Worm (Caenorhabditis elegans): ENCODE results near the gene clc-19.

Gene clc-19

DNA sequence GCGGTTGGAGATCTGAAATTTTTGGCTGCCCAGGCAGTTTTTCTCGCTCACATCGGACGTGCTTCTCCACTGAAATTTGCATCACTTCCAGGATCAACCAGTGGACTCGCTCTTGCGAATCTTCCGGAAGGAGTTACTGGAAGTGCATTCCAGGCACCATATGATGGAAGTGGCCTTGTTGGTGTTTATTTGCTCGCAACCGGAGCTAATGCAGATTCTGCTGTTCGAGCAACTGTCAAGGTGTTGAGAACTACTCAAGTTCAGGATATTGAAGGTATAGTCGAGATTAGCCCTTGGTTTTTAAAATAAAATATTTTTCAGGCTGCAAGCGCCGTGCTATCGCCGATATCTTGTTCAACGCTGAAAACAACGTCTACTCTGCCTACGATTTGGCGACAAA is 7.5 kb upstream of the clc-19 start:
- TF ChIP-seq efl-1 (optimal IDR thresholded peaks at IDR 0.05) (no peak), efl-1 (GFP tag; optimal IDR thresholded peaks at IDR 0.05 in 1 of 2) (peak in 1 of 2 experiments; percentile 57), ceh-82 (tag; optimal IDR thresholded peaks at IDR 0.05) (no peak)

DNA sequence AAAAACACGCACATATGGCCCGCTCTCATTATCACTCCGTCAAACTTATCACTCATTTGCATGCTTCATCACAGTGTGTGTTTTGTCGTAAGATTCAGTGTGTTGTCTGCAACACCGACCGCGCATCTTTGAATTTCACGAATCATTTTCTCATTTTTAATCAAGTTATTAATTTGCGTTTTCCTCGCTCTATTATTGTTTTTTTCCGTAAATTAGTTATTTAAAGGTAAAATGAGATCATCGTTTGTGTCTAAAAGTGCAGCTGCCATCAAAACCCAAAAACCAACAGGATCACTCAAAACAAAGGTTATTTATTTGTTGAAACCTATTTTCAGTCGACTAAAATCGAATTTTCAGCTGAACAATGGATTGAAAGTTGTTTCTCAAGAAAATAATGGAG is 6.3 kb upstream of the clc-19 start, which contains the start of the genes T24C4.5 and ucr-2.3:
Gene T24C4.5, minus strand, starts transcription at position 101 of the 400 bp plus-strand sequence.
Gene ucr-2.3, plus strand, starts transcription at position 227 of the 400 bp plus-strand sequence.
- no peak for TF ChIP-seq aly-2 (tag; optimal IDR thresholded peaks at IDR 0.05)
- TF ChIP-seq nhr-77 (tag; optimal IDR thresholded peaks at IDR 0.05), result no peak
- TF ChIP-seq unc-130 (tag; optimal IDR thresholded peaks at IDR 0.05), result no peak

- no peak for TF ChIP-seq mdl-1 (tag; optimal IDR thresholded peaks at IDR 0.05)
- TF ChIP-seq zip-4 (GFP tag; optimal IDR thresholded peaks at IDR 0.05), result no peak
- no peak for TF ChIP-seq mep-1 (tag; optimal IDR thresholded peaks at IDR 0.05)
- TF ChIP-seq ceh-63 (GFP tag; optimal IDR thresholded peaks at IDR 0.05), result no peak
- TF ChIP-seq lin-13 (GFP tag; optimal IDR thresholded peaks at IDR 0.05), result no peak
- TF ChIP-seq nhr-28 (tag; optimal IDR thresholded peaks at IDR 0.05), result no peak
- no peak for TF ChIP-seq ztf-4 (tag; optimal IDR thresholded peaks at IDR 0.05)
- TF ChIP-seq C34B4.2 (tag; optimal IDR thresholded peaks at IDR 0.05), result no peak
- TF ChIP-seq pag-3 (tag; optimal IDR thresholded peaks at IDR 0.05; ENCODE audit: borderline replicate concordance, insufficient read depth), result no peak
- TF ChIP-seq C16A3.4 (tag; optimal IDR thresholded peaks at IDR 0.05), result no peak
- no peak for TF ChIP-seq snu-23 (GFP tag; optimal IDR thresholded peaks at IDR 0.05)
- TF ChIP-seq zag-1 (tag; optimal IDR thresholded peaks at IDR 0.05), result no peak
- TF ChIP-seq dpl-1 (GFP tag; optimal IDR thresholded peaks at IDR 0.05), result no peak
- TF ChIP-seq ztf-11 (tag; optimal IDR thresholded peaks at IDR 0.05), result no peak
- TF ChIP-seq fkh-8 (tag; optimal IDR thresholded peaks at IDR 0.05), result peak; percentile 23
- no peak for TF ChIP-seq egl-27 (tag; optimal IDR thresholded peaks at IDR 0.05)
- peak; percentile 28 for TF ChIP-seq sox-4 (tag; optimal IDR thresholded peaks at IDR 0.05)
- TF ChIP-seq unc-62 (GFP tag; optimal IDR thresholded peaks at IDR 0.05), result no peak
- no peak for TF ChIP-seq snpc-4 (tag; optimal IDR thresholded peaks at IDR 0.05)
- TF ChIP-seq sup-37 (GFP tag; optimal IDR thresholded peaks at IDR 0.05), result no peak
- TF ChIP-seq dsc-1 (tag; optimal IDR thresholded peaks at IDR 0.05), result peak; percentile 72
Observed at ce11 chrIII:872373-872772, 993 bp downstream of the clc-19 start, which contains the start of the genes T24C4.3 and clc-20. TSS of gene T24C4.3 (minus strand) at chrIII:872473. TSS of gene clc-20 (plus strand) at chrIII:872583.

- TF ChIP-seq lir-3 (tag; optimal IDR thresholded peaks at IDR 0.05; ENCODE audit: poor library complexity) (no peak), irx-1 (tag; optimal IDR thresholded peaks at IDR 0.05) (no peak), unc-30 (tag; optimal IDR thresholded peaks at IDR 0.05) (no peak), elt-2 (tag; optimal IDR thresholded peaks at IDR 0.05) (no peak), nhr-11 (tag; optimal IDR thresholded peaks at IDR 0.05) (no peak), lin-35 (GFP tag; optimal IDR thresholded peaks at IDR 0.05) (no peak)
Observed at ce11 chrIII:870555-870954, 2.8 kb downstream of the clc-19 start.

ce11 chrIII:869869-870268 is 3.5 kb downstream of the clc-19 start, which contains the start of gene T24C4.2:
TSS of gene T24C4.2 (minus strand) at chrIII:869969.
- TF ChIP-seq efl-1 (optimal IDR thresholded peaks at IDR 0.05), result no peak
- TF ChIP-seq efl-1 (GFP tag; optimal IDR thresholded peaks at IDR 0.05 in 1 of 2), result peak in 1 of 2 experiments; percentile 73
- TF ChIP-seq ceh-8 (GFP tag; optimal IDR thresholded peaks at IDR 0.05), result no peak
- no peak for TF ChIP-seq zip-4 (GFP tag; optimal IDR thresholded peaks at IDR 0.05)
- no peak for TF ChIP-seq hlh-4 (tag; optimal IDR thresholded peaks at IDR 0.05)
- TF ChIP-seq nhr-20 (tag; optimal IDR thresholded peaks at IDR 0.05), result no peak
